Fruit fly (Drosophila melanogaster) S2 (cell line): Measurements from ENCODE around the gene CG34107.

Experiments
- CG8478 ChIP-seq: fragments of >200 bp; optimal IDR thresholded peaks from 2 replicates; lab custom pipeline; 2018
- CTCF ChIP-seq, 2 experiments: fragments of >200 bp; optimal IDR thresholded peaks; 2 replicates each; lab custom pipeline; 2018

DNA sequence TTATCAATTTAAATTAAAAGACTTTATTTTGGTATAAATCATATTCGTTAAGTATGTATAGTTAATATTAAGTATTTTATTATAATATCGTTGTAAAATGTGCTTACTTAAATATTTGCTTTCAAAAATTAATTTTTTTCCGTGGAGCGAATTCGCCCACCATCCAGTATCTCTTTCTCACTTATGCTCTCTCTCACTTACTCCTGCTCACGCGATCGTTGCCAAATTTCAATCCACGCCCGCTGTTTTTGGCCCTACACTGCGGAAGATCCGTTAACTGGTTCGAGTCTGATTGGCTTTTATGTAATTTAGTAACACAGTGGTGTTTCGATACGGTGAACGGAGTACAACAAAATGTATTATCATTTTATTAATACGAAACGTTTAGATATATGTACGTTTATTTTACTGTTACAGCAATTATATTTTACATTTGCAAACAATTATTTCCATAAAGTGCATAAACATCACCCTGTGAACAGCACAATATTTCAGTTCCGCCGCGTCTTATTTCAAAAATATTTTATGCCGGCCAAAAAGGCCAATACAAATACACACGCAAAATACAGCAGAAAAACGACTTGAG, 40.9 kb downstream of the CG34107 start:
- TF ChIP-seq CG8478 (no peak), CTCF (optimal IDR thresholded peaks at IDR 0.05; lab: Kevin White, UChicago) (no peak)
